Fruit fly (Drosophila melanogaster): ENCODE data around the gene btl.

btl gene

dm6 chr3L:14075472-14075871 lies at the start of gene btl:
btl (plus strand) TSS chr3L:14075772.
- no peak for TF ChIP-seq psq (optimal IDR thresholded peaks at IDR 0.05)

- no peak for TF ChIP-seq insv (optimal IDR thresholded peaks at IDR 0.05)
- no peak for TF ChIP-seq h (optimal IDR thresholded peaks at IDR 0.05)
- no peak for TF ChIP-seq ttk (optimal IDR thresholded peaks at IDR 0.05)
- TF ChIP-seq Sin3A (optimal IDR thresholded peaks at IDR 0.05), result no peak
- no peak for TF ChIP-seq Myc (optimal IDR thresholded peaks at IDR 0.05)
- TF ChIP-seq psq (optimal IDR thresholded peaks at IDR 0.05), result no peak
Observed at dm6 chr3L:14027549-14027948, 48.0 kb upstream of the btl start.

- TF ChIP-seq Myc (optimal IDR thresholded peaks at IDR 0.05), result no peak
- no peak for TF ChIP-seq psq (optimal IDR thresholded peaks at IDR 0.05)
- no peak for TF ChIP-seq h (optimal IDR thresholded peaks at IDR 0.05)
- TF ChIP-seq Sin3A (optimal IDR thresholded peaks at IDR 0.05), result no peak
- TF ChIP-seq ttk (optimal IDR thresholded peaks at IDR 0.05), result no peak
- no peak for TF ChIP-seq insv (optimal IDR thresholded peaks at IDR 0.05)
Observed at dm6 chr3L:14028485-14029384, 46.8 kb upstream of the btl start, which contains the start of gene Ptip. Ptip (minus strand) TSS chr3L:14029121.

- TF ChIP-seq psq (optimal IDR thresholded peaks at IDR 0.05) (no peak), Myc (optimal IDR thresholded peaks at IDR 0.05) (no peak), Sin3A (optimal IDR thresholded peaks at IDR 0.05) (no peak), ttk (optimal IDR thresholded peaks at IDR 0.05) (no peak), insv (optimal IDR thresholded peaks at IDR 0.05) (no peak), h (optimal IDR thresholded peaks at IDR 0.05) (no peak)
Observed at dm6 chr3L:14031171-14032126, 44.1 kb upstream of the btl start, which contains the start of the genes CG6650 and endos. CG6650 (plus strand) TSS chr3L:14031450. endos (minus strand) TSS chr3L:14031706.

- no peak for TF ChIP-seq Sin3A (optimal IDR thresholded peaks at IDR 0.05)
- no peak for TF ChIP-seq psq (optimal IDR thresholded peaks at IDR 0.05)
- TF ChIP-seq insv (optimal IDR thresholded peaks at IDR 0.05), result no peak
- TF ChIP-seq ttk (optimal IDR thresholded peaks at IDR 0.05), result no peak
- TF ChIP-seq h (optimal IDR thresholded peaks at IDR 0.05), result no peak
- TF ChIP-seq Myc (optimal IDR thresholded peaks at IDR 0.05), result no peak
Observed at dm6 chr3L:14034476-14034875, 41.1 kb upstream of the btl start, which contains the start of gene CG6661. CG6661 (plus strand) TSS chr3L:14034776.

dm6 chr3L:14036867-14037313 lies 38.7 kb upstream of the btl start, which contains the start of gene Hsp110:
Hsp110 (plus strand) TSS chr3L:14037019.
- TF ChIP-seq Sin3A (optimal IDR thresholded peaks at IDR 0.05) (no peak), psq (optimal IDR thresholded peaks at IDR 0.05) (no peak), insv (optimal IDR thresholded peaks at IDR 0.05) (no peak), ttk (optimal IDR thresholded peaks at IDR 0.05) (no peak), Myc (optimal IDR thresholded peaks at IDR 0.05) (no peak), h (optimal IDR thresholded peaks at IDR 0.05) (no peak)

dm6 chr3L:14037655-14038644 lies 37.6 kb upstream of the btl start:
- TF ChIP-seq ttk (optimal IDR thresholded peaks at IDR 0.05) (no peak), insv (optimal IDR thresholded peaks at IDR 0.05) (no peak), psq (optimal IDR thresholded peaks at IDR 0.05) (no peak), Sin3A (optimal IDR thresholded peaks at IDR 0.05) (no peak), h (optimal IDR thresholded peaks at IDR 0.05) (no peak), Myc (optimal IDR thresholded peaks at IDR 0.05) (no peak)

- TF ChIP-seq ttk (optimal IDR thresholded peaks at IDR 0.05), result no peak
- no peak for TF ChIP-seq h (optimal IDR thresholded peaks at IDR 0.05)
- TF ChIP-seq insv (optimal IDR thresholded peaks at IDR 0.05), result no peak
Observed at dm6 chr3L:14049620-14050253, 25.8 kb upstream of the btl start, which contains the start of gene Neurl4. Neurl4 (minus strand) TSS chr3L:14049892.

dm6 chr3L:14050944-14051548 lies 24.5 kb upstream of the btl start, which contains the start of gene CG6833:
CG6833 (plus strand) TSS chr3L:14051206.
- TF ChIP-seq psq (optimal IDR thresholded peaks at IDR 0.05), result no peak
- TF ChIP-seq insv (optimal IDR thresholded peaks at IDR 0.05), result no peak
- no peak for TF ChIP-seq Sin3A (optimal IDR thresholded peaks at IDR 0.05)
- TF ChIP-seq h (optimal IDR thresholded peaks at IDR 0.05), result no peak
- TF ChIP-seq ttk (optimal IDR thresholded peaks at IDR 0.05), result no peak
- TF ChIP-seq Myc (optimal IDR thresholded peaks at IDR 0.05), result no peak

- TF ChIP-seq h (optimal IDR thresholded peaks at IDR 0.05), result no peak
- TF ChIP-seq Sin3A (optimal IDR thresholded peaks at IDR 0.05), result no peak
- no peak for TF ChIP-seq insv (optimal IDR thresholded peaks at IDR 0.05)
- no peak for TF ChIP-seq ttk (optimal IDR thresholded peaks at IDR 0.05)
- TF ChIP-seq psq (optimal IDR thresholded peaks at IDR 0.05), result no peak
- TF ChIP-seq Myc (optimal IDR thresholded peaks at IDR 0.05), result no peak
Observed at dm6 chr3L:14053073-14053643, 22.4 kb upstream of the btl start, which contains the start of the genes CG13484 and Frl. CG13484 (minus strand) TSS chr3L:14053079. Frl (plus strand) TSS chr3L:14053215.
